Worm (Caenorhabditis elegans) whole organism, young adult: ENCODE results near the gene ifet-1.

ENCODE experiments used
- B0035.1 ChIP-seq: sonication (generic microtip); optimal IDR thresholded peaks from 2 replicates; lab custom pipeline; 2016; ENCODE audit warnings: missing genetic modification characterization, mild to moderate bottlenecking, missing compliant biosample characterization, missing genotype, missing genetic modification reagents
- C17E4.6 ChIP-seq: fragments of 200-800 bp; sonication (Bioruptor generic); IDR thresholded peaks from 2 replicates; pipeline ENCODE4 v1.3.6; 2022; ENCODE audit warnings: missing genetic modification reagents, missing genetic modification characterization, missing compliant biosample characterization
- D2030.7 ChIP-seq: fragments of 200-800 bp; sonication (Bioruptor generic); IDR thresholded peaks from 2 replicates; pipeline ENCODE4 v1.3.6; 2022; ENCODE audit warnings: missing genetic modification reagents, missing genetic modification characterization, missing compliant biosample characterization
- F37B4.10 ChIP-seq: fragments of 200-800 bp; sonication (Bioruptor generic); IDR thresholded peaks from 2 replicates; pipeline ENCODE4 v1.3.6; 2022; ENCODE audit warnings: missing genetic modification characterization, missing compliant biosample characterization
- F39B2.1 ChIP-seq: fragments of 200-800 bp; sonication (Bioruptor generic); IDR thresholded peaks from 2 replicates; pipeline ENCODE4 v1.3.6; 2022; ENCODE audit warnings: missing genetic modification reagents, missing genetic modification characterization, missing compliant biosample characterization
- F49E8.2 ChIP-seq: sonication (generic microtip); optimal IDR thresholded peaks from 3 replicates; lab custom pipeline; 2017; ENCODE audit warnings: missing genetic modification characterization, mild to moderate bottlenecking, missing compliant biosample characterization, antibody characterized with exemption, moderate library complexity; ENCODE audit not compliant: insufficient read depth
- F52B5.7 ChIP-seq: sonication (generic microtip); optimal IDR thresholded peaks from 2 replicates; lab custom pipeline; 2016; ENCODE audit warnings: mild to moderate bottlenecking, missing genetic modification characterization, missing compliant biosample characterization
- T07F8.4 ChIP-seq: sonication (generic microtip); optimal IDR thresholded peaks from 2 replicates; lab custom pipeline; 2016; ENCODE audit warnings: mild to moderate bottlenecking, missing genetic modification characterization, moderate library complexity, missing compliant biosample characterization
- T26A5.8 ChIP-seq: sonication (generic microtip); optimal IDR thresholded peaks from 2 replicates; lab custom pipeline; 2016; ENCODE audit warnings: missing genetic modification characterization, missing compliant biosample characterization
- Y79H2A.3 ChIP-seq: fragments of 200-800 bp; sonication (Bioruptor generic); conservative IDR thresholded peaks from 2 replicates; pipeline ENCODE4 v1.3.6; 2022; ENCODE audit warnings: missing genetic modification reagents, missing genetic modification characterization, missing compliant biosample characterization
- Y95B8A.8 ChIP-seq: fragments of 200-800 bp; sonication (Bioruptor generic); IDR thresholded peaks from 2 replicates; pipeline ENCODE4 v1.3.6; 2022; ENCODE audit warnings: missing genetic modification reagents, missing genetic modification characterization, missing compliant biosample characterization
- aptf-2 ChIP-seq: fragments of 200-800 bp; sonication (Bioruptor generic); conservative IDR thresholded peaks from 2 replicates; pipeline ENCODE4 v1.3.6; 2022; ENCODE audit warnings: missing genetic modification reagents, missing genetic modification characterization, missing compliant biosample characterization
- atf-7 ChIP-seq: sonication (generic microtip); optimal IDR thresholded peaks from 2 replicates; lab custom pipeline; 2017; ENCODE audit warnings: mild to moderate bottlenecking, missing genetic modification characterization, missing compliant biosample characterization
- attf-3 ChIP-seq: fragments of 200-800 bp; sonication (Bioruptor generic); conservative IDR thresholded peaks from 2 replicates; pipeline ENCODE4 v1.3.6; 2022; ENCODE audit warnings: missing genetic modification reagents, missing genetic modification characterization, missing compliant biosample characterization
- cebp-1 ChIP-seq, 2 experiments: fragments of 200-800 bp in 1 of 2; sonication (Bioruptor generic) in 1 of 2; sonication (generic microtip) in 1 of 2; IDR thresholded peaks in 1 of 2; optimal IDR thresholded peaks in 1 of 2; 2 replicates each; pipeline versions ENCODE4 v1.3.6 to Lab custom; 2017 to 2022; ENCODE audit warnings: missing compliant biosample characterization in 2 of 2, missing genetic modification characterization in 2 of 2, mild to moderate bottlenecking in 1 of 2, missing genetic modification reagents in 1 of 2, moderate library complexity in 1 of 2
- cebp-2 ChIP-seq: fragments of 200-800 bp; sonication (Bioruptor generic); IDR thresholded peaks from 2 replicates; pipeline ENCODE4 v1.3.6; 2022; ENCODE audit warnings: missing genetic modification characterization, missing compliant biosample characterization
- ceh-91 ChIP-seq: fragments of 200-800 bp; sonication (Bioruptor generic); IDR thresholded peaks from 2 replicates; pipeline ENCODE4 v1.3.6; 2022; ENCODE audit warnings: missing genetic modification reagents, missing genetic modification characterization, missing compliant biosample characterization
- chd-7 ChIP-seq: sonication (generic microtip); optimal IDR thresholded peaks from 2 replicates; lab custom pipeline; 2016; ENCODE audit warnings: mild to moderate bottlenecking, missing genetic modification characterization, moderate library complexity, missing compliant biosample characterization
- die-1 ChIP-seq: sonication (generic microtip); optimal IDR thresholded peaks from 2 replicates; lab custom pipeline; 2016; ENCODE audit warnings: missing genotype, mild to moderate bottlenecking, missing genetic modification characterization, missing compliant biosample characterization
- dox-1 ChIP-seq: fragments of 200-800 bp; sonication (Bioruptor generic); IDR thresholded peaks from 2 replicates; pipeline ENCODE4 v1.3.6; 2022; ENCODE audit warnings: missing genetic modification reagents, missing genetic modification characterization, missing compliant biosample characterization
- dpl-1 ChIP-seq: fragments of 150-350 bp; optimal IDR thresholded peaks from 2 replicates; lab custom pipeline; 2014; ENCODE audit warnings: missing biosample characterization, missing genetic modification reagents, missing genetic modification characterization
- egl-44 ChIP-seq: fragments of 200-800 bp; sonication (Bioruptor generic); IDR thresholded peaks from 2 replicates; pipeline ENCODE4 v1.3.6; 2022; ENCODE audit warnings: missing genetic modification reagents, missing genetic modification characterization, missing compliant biosample characterization
- ets-4 ChIP-seq: fragments of 200-800 bp; sonication (Bioruptor generic); optimal IDR thresholded peaks from 2 replicates; lab custom pipeline; 2018; ENCODE audit warnings: mild to moderate bottlenecking, missing genetic modification characterization, missing compliant biosample characterization
- fkh-3 ChIP-seq: sonication (generic microtip); optimal IDR thresholded peaks from 2 replicates; lab custom pipeline; 2016; ENCODE audit warnings: mild to moderate bottlenecking, missing genetic modification characterization, missing compliant biosample characterization
- gei-17 ChIP-seq: fragments of 200-800 bp; sonication (Bioruptor generic); optimal IDR thresholded peaks from 2 replicates; lab custom pipeline; 2018; ENCODE audit warnings: mild to moderate bottlenecking, missing genetic modification characterization, missing compliant biosample characterization
- hlh-12 ChIP-seq: sonication (generic microtip); optimal IDR thresholded peaks from 2 replicates; lab custom pipeline; 2016; ENCODE audit warnings: missing genetic modification characterization, missing compliant biosample characterization
- let-607 ChIP-seq, 2 experiments: fragments of 200-800 bp in 1 of 2; sonication (Bioruptor generic) in 1 of 2; sonication (generic microtip) in 1 of 2; optimal IDR thresholded peaks; 2 replicates each; lab custom pipeline; 2016 to 2018; ENCODE audit warnings: mild to moderate bottlenecking in 2 of 2, missing compliant biosample characterization in 2 of 2, missing genetic modification characterization in 2 of 2, moderate library complexity in 2 of 2, missing genotype in 1 of 2
- lsl-1 ChIP-seq: fragments of 200-800 bp; sonication (Bioruptor generic); optimal IDR thresholded peaks from 2 replicates; lab custom pipeline; 2018; ENCODE audit warnings: mild to moderate bottlenecking, missing genetic modification characterization, moderate library complexity, missing compliant biosample characterization
- lsy-27 ChIP-seq: sonication (generic microtip); optimal IDR thresholded peaks from 2 replicates; lab custom pipeline; 2017; ENCODE audit warnings: missing genetic modification characterization, mild to moderate bottlenecking, missing compliant biosample characterization, antibody characterized with exemption, missing genotype, borderline replicate concordance; ENCODE audit not compliant: insufficient read depth
- madf-3 ChIP-seq: fragments of 200-800 bp; sonication (Bioruptor generic); IDR thresholded peaks from 2 replicates; pipeline ENCODE4 v1.3.6; 2022; ENCODE audit warnings: missing genetic modification reagents, missing genetic modification characterization, missing compliant biosample characterization
- madf-8 ChIP-seq: fragments of 200-800 bp; sonication (Bioruptor generic); conservative IDR thresholded peaks from 2 replicates; pipeline ENCODE4 v1.3.6; 2022; ENCODE audit warnings: missing genetic modification reagents, missing genetic modification characterization, missing compliant biosample characterization
- mel-28 ChIP-seq: sonication (generic microtip); optimal IDR thresholded peaks from 2 replicates; lab custom pipeline; 2016; ENCODE audit warnings: borderline replicate concordance, mild to moderate bottlenecking, missing genetic modification characterization, missing compliant biosample characterization
- nhr-120 ChIP-seq: fragments of 200-800 bp; sonication (Bioruptor generic); IDR thresholded peaks from 2 replicates; pipeline ENCODE4 v1.3.6; 2022; ENCODE audit warnings: missing genetic modification characterization, missing compliant biosample characterization
- nhr-179 ChIP-seq: sonication (generic microtip); optimal IDR thresholded peaks from 2 replicates; lab custom pipeline; 2016; ENCODE audit warnings: mild to moderate bottlenecking, missing genetic modification characterization, missing compliant biosample characterization
- nhr-27 ChIP-seq: fragments of 200-800 bp; sonication (Bioruptor generic); optimal IDR thresholded peaks from 2 replicates; lab custom pipeline; 2018; ENCODE audit warnings: mild to moderate bottlenecking, missing genetic modification characterization, moderate library complexity, missing compliant biosample characterization
- nhr-80 ChIP-seq: sonication (generic microtip); optimal IDR thresholded peaks from 2 replicates; lab custom pipeline; 2016; ENCODE audit warnings: missing genetic modification characterization, missing compliant biosample characterization
- pbrm-1 ChIP-seq: fragments of 200-800 bp; sonication (Bioruptor generic); IDR thresholded peaks from 2 replicates; pipeline ENCODE4 v1.3.6; 2022; ENCODE audit warnings: missing genetic modification reagents, missing genetic modification characterization, missing compliant biosample characterization
- snpc-3.4 ChIP-seq: sonication (generic microtip); optimal IDR thresholded peaks from 2 replicates; lab custom pipeline; 2017; ENCODE audit warnings: missing genetic modification characterization, mild to moderate bottlenecking, missing compliant biosample characterization, antibody characterized with exemption, moderate library complexity, missing genotype, missing genetic modification reagents
- sptf-2 ChIP-seq: fragments of 200-800 bp; sonication (Bioruptor generic); optimal IDR thresholded peaks from 2 replicates; lab custom pipeline; 2018; ENCODE audit warnings: mild to moderate bottlenecking, missing genetic modification characterization, missing compliant biosample characterization
- tbp1 ChIP-seq: fragments of 200-800 bp; sonication (Bioruptor generic); optimal IDR thresholded peaks from 2 replicates; lab custom pipeline; 2018; ENCODE audit warnings: mild to moderate bottlenecking, missing genetic modification characterization, missing compliant biosample characterization
- tbx-9 ChIP-seq: sonication (generic microtip); optimal IDR thresholded peaks from 2 replicates; lab custom pipeline; 2016; ENCODE audit warnings: borderline replicate concordance, missing genetic modification characterization, inconsistent platforms, missing compliant biosample characterization
- unc-62 ChIP-seq: fragments of 150-350 bp; optimal IDR thresholded peaks from 2 replicates; lab custom pipeline; 2014; ENCODE audit warnings: missing biosample characterization, missing genetic modification reagents, missing genetic modification characterization
- xnd-1 ChIP-seq: sonication (generic microtip); optimal IDR thresholded peaks from 2 replicates; lab custom pipeline; 2016; ENCODE audit warnings: missing genotype, missing genetic modification reagents, missing genetic modification characterization, missing compliant biosample characterization
- ztf-18 ChIP-seq: sonication (generic microtip); optimal IDR thresholded peaks from 2 replicates; lab custom pipeline; 2016; ENCODE audit warnings: missing genotype, mild to moderate bottlenecking, missing genetic modification characterization, missing compliant biosample characterization
- ztf-22 ChIP-seq: fragments of 200-800 bp; sonication (Bioruptor generic); optimal IDR thresholded peaks from 2 replicates; lab custom pipeline; 2018; ENCODE audit warnings: mild to moderate bottlenecking, missing genetic modification characterization, moderate library complexity, missing compliant biosample characterization
- ztf-28 ChIP-seq: fragments of 200-800 bp; sonication (Bioruptor generic); IDR thresholded peaks from 2 replicates; pipeline ENCODE4 v1.3.6; 2022; ENCODE audit warnings: missing genetic modification reagents, missing genetic modification characterization, missing compliant biosample characterization
- ztf-3 ChIP-seq: fragments of 200-800 bp; sonication (Bioruptor generic); optimal IDR thresholded peaks from 2 replicates; lab custom pipeline; 2018; ENCODE audit warnings: mild to moderate bottlenecking, missing genetic modification characterization, missing compliant biosample characterization
- ztf-6 ChIP-seq: fragments of 200-800 bp; sonication (Bioruptor generic); IDR thresholded peaks from 2 replicates; pipeline ENCODE4 v1.3.6; 2022; ENCODE audit warnings: missing genetic modification reagents, missing genetic modification characterization, missing compliant biosample characterization

Gene ifet-1

ce11 chrIII:4488892-4489409, 14.0 kb upstream of the ifet-1 start, which contains the start of gene cpg-1:
Gene cpg-1, plus strand, starts transcription at chrIII:4489359.
- peak; percentile 100 for TF ChIP-seq D2030.7 (GFP tag; lab: Robert Waterston, UW)
- TF ChIP-seq madf-8 (GFP tag; lab: Robert Waterston, UW), result peak; percentile 99
- no peak for TF ChIP-seq let-607 (tag; optimal IDR thresholded peaks at IDR 0.05; lab: Kevin White, UChicago)
- no peak for TF ChIP-seq mel-28
- no peak for TF ChIP-seq cebp-1 (GFP tag; IDR thresholded peaks at IDR 0.05; lab: Robert Waterston, UW)
- no peak for TF ChIP-seq cebp-1 (tag; optimal IDR thresholded peaks at IDR 0.05; lab: Kevin White, UChicago)
- peak; percentile 100 for TF ChIP-seq lsl-1 (GFP tag; lab: Kevin White, UChicago)
- no peak for TF ChIP-seq T07F8.4
- TF ChIP-seq egl-44 (GFP tag; lab: Robert Waterston, UW), result no peak
- TF ChIP-seq F39B2.1 (GFP tag; lab: Robert Waterston, UW), result no peak
- no peak for TF ChIP-seq cebp-2 (GFP tag; lab: Robert Waterston, UW)
- TF ChIP-seq ztf-18, result peak; percentile 100
- no peak for TF ChIP-seq lsy-27
- peak; percentile 97 for TF ChIP-seq snpc-3.4 (tag; lab: Kevin White, UChicago)
- TF ChIP-seq tbx-9 (tag; lab: Kevin White, UChicago), result no peak
- no peak for TF ChIP-seq ztf-6
- TF ChIP-seq fkh-3, result no peak
- TF ChIP-seq pbrm-1, result peak; percentile 91
- TF ChIP-seq nhr-179 (tag; lab: Kevin White, UChicago), result no peak
- TF ChIP-seq nhr-120 (GFP tag; lab: Robert Waterston, UW), result no peak
- no peak for TF ChIP-seq unc-62 (GFP tag; lab: Kevin White, UChicago)
- TF ChIP-seq gei-17 (GFP tag; lab: Kevin White, UChicago), result no peak
- TF ChIP-seq dpl-1 (GFP tag; lab: Kevin White, UChicago), result peak; percentile 98
- no peak for TF ChIP-seq B0035.1 (tag; lab: Kevin White, UChicago)
- TF ChIP-seq Y79H2A.3 (GFP tag; lab: Robert Waterston, UW), result peak; percentile 96
- TF ChIP-seq madf-3, result no peak; the same call in 1 of the 2 replicates
- TF ChIP-seq ets-4 (GFP tag; lab: Kevin White, UChicago), result no peak
- no peak for TF ChIP-seq ztf-3 (GFP tag; lab: Kevin White, UChicago)
- peak; percentile 74 for TF ChIP-seq attf-3
- TF ChIP-seq ceh-91 (GFP tag; lab: Robert Waterston, UW), result peak; percentile 99
- no peak for TF ChIP-seq F52B5.7
- peak; percentile 98 for TF ChIP-seq Y95B8A.8 (GFP tag; lab: Robert Waterston, UW)
- no peak for TF ChIP-seq ztf-22
- no peak for TF ChIP-seq hlh-12 (tag; lab: Kevin White, UChicago)
- TF ChIP-seq T26A5.8 (tag; lab: Kevin White, UChicago), result no peak
- no peak; the same call in 1 of the 2 replicates for TF ChIP-seq dox-1 (GFP tag; lab: Robert Waterston, UW)
- TF ChIP-seq nhr-80, result no peak
- peak; percentile 98 for TF ChIP-seq F49E8.2 (tag; lab: Kevin White, UChicago)
- no peak for TF ChIP-seq nhr-27 (tag; lab: Kevin White, UChicago)
- peak; percentile 78 for TF ChIP-seq tbp1 (GFP tag; lab: Kevin White, UChicago)
- 0 out of 2 replicates have a peak, but pooled peaks have one; percentile 23 for TF ChIP-seq F37B4.10 (GFP tag; lab: Robert Waterston, UW)
- TF ChIP-seq xnd-1 (tag; lab: Kevin White, UChicago), result peak; percentile 100
- no peak for TF ChIP-seq sptf-2 (GFP tag; lab: Kevin White, UChicago)
- TF ChIP-seq die-1 (tag; lab: Kevin White, UChicago), result peak; percentile 20
- no peak for TF ChIP-seq chd-7 (tag; lab: Kevin White, UChicago)
- peak; percentile 35; the same call in 1 of the 2 replicates for TF ChIP-seq aptf-2 (GFP tag; lab: Robert Waterston, UW)
- peak; percentile 98 for TF ChIP-seq ztf-28 (GFP tag; lab: Robert Waterston, UW)
- TF ChIP-seq C17E4.6, result peak; percentile 98
- no peak for TF ChIP-seq atf-7 (tag; lab: Kevin White, UChicago)
